Fruit fly (Drosophila melanogaster) Kc167 (cell line): ENCODE results near the gene CG14551.

Experiments
- Myc ChIP-seq: fragments of >200 bp; optimal IDR thresholded peaks from 2 replicates; lab custom pipeline; 2017; ENCODE audit warnings: missing external identifiers
- Sin3A ChIP-seq: fragments of >200 bp; optimal IDR thresholded peaks from 2 replicates; lab custom pipeline; 2018; ENCODE audit warnings: missing external identifiers
- h ChIP-seq: fragments of >200 bp; optimal IDR thresholded peaks from 3 replicates; lab custom pipeline; 2018; ENCODE audit warnings: missing external identifiers
- insv ChIP-seq: fragments of >200 bp; optimal IDR thresholded peaks from 3 replicates; lab custom pipeline; 2018; ENCODE audit warnings: missing external identifiers
- psq ChIP-seq: fragments of >200 bp; optimal IDR thresholded peaks from 2 replicates; lab custom pipeline; 2017; ENCODE audit warnings: missing external identifiers
- ttk ChIP-seq: sonication (Bioruptor generic); optimal IDR thresholded peaks from 2 replicates; lab custom pipeline; 2017; ENCODE audit warnings: missing external identifiers

DNA sequence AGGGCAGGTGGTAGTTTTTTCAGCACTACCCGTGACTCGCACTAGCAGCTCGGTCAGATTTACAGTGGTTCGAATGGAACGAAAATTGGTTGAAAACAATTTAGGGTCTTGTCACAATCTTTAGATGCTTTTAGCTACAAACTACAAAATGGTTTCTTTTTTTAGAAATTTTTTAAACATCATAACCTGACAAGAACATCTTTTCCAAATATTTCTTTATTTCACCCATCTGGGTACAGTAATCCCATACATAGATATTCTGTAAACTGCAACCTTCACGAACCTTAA lies 27.5 kb downstream of the CG14551 start:
- TF ChIP-seq insv (lab: Kevin White, UChicago) (no peak), psq (lab: Kevin White, UChicago) (no peak), h (lab: Kevin White, UChicago) (no peak), Myc (no peak), Sin3A (lab: Kevin White, UChicago) (no peak), ttk (no peak)
